Fruit fly (Drosophila melanogaster) whole organism, embryonic: ENCODE results near the gene pps.

Experiments
- Ada2b ChIP-seq: fragments of 200-800 bp; sonication (Bioruptor generic); IDR thresholded peaks from 2 replicates; pipeline ENCODE4 v1.3.6; 2022; ENCODE audit warnings: missing biosample characterization, missing genetic modification characterization
- Awh ChIP-seq: fragments of 200-800 bp; sonication (Bioruptor generic); IDR thresholded peaks from 2 replicates; pipeline ENCODE4, ENCODE4 v1.3.6; 2022; ENCODE audit warnings: missing biosample characterization, missing genetic modification characterization
- BtbVII ChIP-seq: fragments of 200-800 bp; sonication (Bioruptor generic); optimal IDR thresholded peaks from 3 replicates; lab custom pipeline; 2017; ENCODE audit warnings: missing biosample characterization, mild to moderate bottlenecking, missing genetic modification characterization
- CG11695 ChIP-seq: fragments of 200-800 bp; sonication (Bioruptor generic); IDR thresholded peaks from 3 replicates; pipeline ENCODE4 v1.3.6; 2022; ENCODE audit warnings: missing biosample characterization, missing genetic modification characterization
- CG12236 ChIP-seq: fragments of 200-800 bp; sonication (Bioruptor generic); optimal IDR thresholded peaks from 2 replicates; lab custom pipeline; 2016; ENCODE audit warnings: missing biosample characterization, missing genetic modification characterization
- CG12744 ChIP-seq: fragments of 200-800 bp; sonication (Bioruptor generic); optimal IDR thresholded peaks from 2 replicates; lab custom pipeline; 2016; ENCODE audit warnings: missing biosample characterization, missing genetic modification characterization
- CG13287 ChIP-seq: fragments of 200-800 bp; sonication (Bioruptor generic); IDR thresholded peaks from 2 replicates; pipeline ENCODE4 v1.3.6; 2022; ENCODE audit warnings: missing biosample characterization, missing genetic modification characterization; ENCODE audit not compliant: partially characterized antibody
- CG13775 ChIP-seq: fragments of 200-800 bp; sonication (Bioruptor generic); optimal IDR thresholded peaks from 3 replicates; lab custom pipeline; 2017; ENCODE audit warnings: missing biosample characterization, mild to moderate bottlenecking, missing genetic modification characterization
- CG15269 ChIP-seq: fragments of 200-800 bp; sonication (Bioruptor generic); optimal IDR thresholded peaks from 2 replicates; lab custom pipeline; 2018; ENCODE audit warnings: missing biosample characterization, mild to moderate bottlenecking, missing genetic modification characterization, moderate library complexity
- CG15514 ChIP-seq: fragments of 200-800 bp; sonication (Bioruptor generic); optimal IDR thresholded peaks from 3 replicates; lab custom pipeline; 2017; ENCODE audit warnings: missing biosample characterization, missing genetic modification characterization, mild to moderate bottlenecking, moderate library complexity, missing genetic modification reagents
- CG16813 ChIP-seq: fragments of 200-800 bp; sonication (Bioruptor generic); IDR thresholded peaks from 3 replicates; pipeline ENCODE4 v1.3.6; 2022; ENCODE audit warnings: missing biosample characterization, missing genetic modification characterization; ENCODE audit not compliant: partially characterized antibody
- CG17359 ChIP-seq: fragments of 200-800 bp; sonication (Bioruptor generic); optimal IDR thresholded peaks from 3 replicates; lab custom pipeline; 2018; ENCODE audit warnings: missing biosample characterization, mild to moderate bottlenecking, missing genetic modification characterization, moderate library complexity
- CG30020 ChIP-seq: fragments of 200-800 bp; optimal IDR thresholded peaks from 2 replicates; lab custom pipeline; 2019; ENCODE audit warnings: missing biosample characterization, mild to moderate bottlenecking, missing genetic modification characterization, moderate library complexity
- CG30403 ChIP-seq: fragments of 200-800 bp; sonication (Bioruptor generic); optimal IDR thresholded peaks from 3 replicates; lab custom pipeline; 2016; ENCODE audit warnings: missing biosample characterization, missing genetic modification characterization
- CG31388 ChIP-seq: fragments of 200-800 bp; sonication (Bioruptor generic); optimal IDR thresholded peaks from 2 replicates; lab custom pipeline; 2016; ENCODE audit warnings: missing biosample characterization, missing genetic modification characterization
- CG32532 ChIP-seq: fragments of 200-800 bp; sonication (Bioruptor generic); IDR thresholded peaks from 2 replicates; pipeline ENCODE4 v1.3.6; 2022; ENCODE audit warnings: missing biosample characterization, missing genetic modification characterization
- CG4360 ChIP-seq: fragments of 200-800 bp; sonication (Bioruptor generic); IDR thresholded peaks from 2 replicates; pipeline ENCODE4 v1.3.6; 2022; ENCODE audit warnings: missing biosample characterization, missing genetic modification characterization
- CG5180 ChIP-seq: fragments of 200-800 bp; sonication (Bioruptor generic); optimal IDR thresholded peaks from 3 replicates; lab custom pipeline; 2017; ENCODE audit warnings: missing biosample characterization, missing genetic modification characterization, mild to moderate bottlenecking, moderate library complexity, missing genetic modification reagents
- CG6813 ChIP-seq: fragments of 200-800 bp; sonication (Bioruptor generic); optimal IDR thresholded peaks from 2 replicates; lab custom pipeline; 2017; ENCODE audit warnings: missing biosample characterization, missing genetic modification characterization, mild to moderate bottlenecking, moderate library complexity, missing genetic modification reagents
- CG7271 ChIP-seq: fragments of 200-800 bp; sonication (Bioruptor generic); optimal IDR thresholded peaks from 2 replicates; lab custom pipeline; 2018; ENCODE audit warnings: missing biosample characterization, mild to moderate bottlenecking, missing genetic modification characterization, moderate library complexity
- CG7745 ChIP-seq: fragments of 200-800 bp; sonication (Bioruptor generic); optimal IDR thresholded peaks from 2 replicates; lab custom pipeline; 2018; ENCODE audit warnings: missing biosample characterization, mild to moderate bottlenecking, missing genetic modification characterization, moderate library complexity
- CG9609 ChIP-seq: fragments of 200-800 bp; sonication (Bioruptor generic); optimal IDR thresholded peaks from 3 replicates; lab custom pipeline; 2016; ENCODE audit warnings: missing biosample characterization, missing genetic modification characterization
- Dip3 ChIP-seq: fragments of 200-800 bp; sonication (Bioruptor generic); optimal IDR thresholded peaks from 3 replicates; lab custom pipeline; 2016; ENCODE audit warnings: missing biosample characterization, missing genetic modification characterization
- Doc3 ChIP-seq: fragments of 200-800 bp; sonication (Bioruptor generic); IDR thresholded peaks from 3 replicates; pipeline ENCODE4 v1.3.6; 2022; ENCODE audit warnings: missing biosample characterization, missing genetic modification characterization; ENCODE audit not compliant: partially characterized antibody
- Drgx ChIP-seq: fragments of 200-800 bp; sonication (Bioruptor generic); IDR thresholded peaks from 2 replicates; pipeline ENCODE4 v1.3.6; 2022; ENCODE audit warnings: missing biosample characterization, missing genetic modification characterization
- Eip74EF ChIP-seq, 2 experiments: fragments of 200-800 bp in 1 of 2; fragments of >200 bp in 1 of 2; sonication (Bioruptor generic) in 1 of 2; optimal IDR thresholded peaks; 2 replicates each; lab custom pipeline; 2017 to 2019; ENCODE audit warnings: missing biosample characterization in 2 of 2, missing genetic modification characterization in 2 of 2, mild to moderate bottlenecking in 1 of 2, moderate library complexity in 1 of 2
- HLH4C ChIP-seq: fragments of 200-800 bp; sonication (Bioruptor generic); IDR thresholded peaks from 3 replicates; pipeline ENCODE4 v1.3.6; 2022; ENCODE audit warnings: missing biosample characterization, missing genetic modification characterization; ENCODE audit not compliant: partially characterized antibody
- HLH54F ChIP-seq: fragments of 200-800 bp; sonication (Bioruptor generic); optimal IDR thresholded peaks from 3 replicates; lab custom pipeline; 2016; ENCODE audit warnings: missing biosample characterization, missing genetic modification characterization
- Hsf ChIP-seq: fragments of 200-800 bp; sonication (Bioruptor generic); optimal IDR thresholded peaks from 3 replicates; lab custom pipeline; 2016; ENCODE audit warnings: missing biosample characterization, missing genetic modification characterization
- Lim3 ChIP-seq: fragments of 200-800 bp; sonication (Bioruptor generic); IDR thresholded peaks from 2 replicates; pipeline ENCODE4 v1.3.6; 2022; ENCODE audit warnings: missing biosample characterization, missing genetic modification characterization
- Oli ChIP-seq: fragments of 200-800 bp; sonication (Bioruptor generic); optimal IDR thresholded peaks from 2 replicates; lab custom pipeline; 2018; ENCODE audit warnings: missing biosample characterization, mild to moderate bottlenecking, missing genetic modification characterization, moderate library complexity
- Sin3A ChIP-seq: fragments of >200 bp; optimal IDR thresholded peaks from 2 replicates; lab custom pipeline; 2018
- Sox100B ChIP-seq: fragments of 200-800 bp; sonication (Bioruptor generic); optimal IDR thresholded peaks from 3 replicates; lab custom pipeline; 2018; ENCODE audit warnings: missing biosample characterization, mild to moderate bottlenecking, missing genetic modification characterization
- Spps ChIP-seq: fragments of 200-800 bp; sonication (Bioruptor generic); optimal IDR thresholded peaks from 2 replicates; lab custom pipeline; 2018; ENCODE audit warnings: missing biosample characterization, mild to moderate bottlenecking, missing genetic modification characterization
- Usf ChIP-seq: fragments of 200-800 bp; sonication (Bioruptor generic); optimal IDR thresholded peaks from 2 replicates; lab custom pipeline; 2017; ENCODE audit warnings: missing genotype, missing biosample characterization, missing genetic modification characterization
- chm ChIP-seq: fragments of 200-800 bp; sonication (Bioruptor generic); IDR thresholded peaks from 2 replicates; pipeline ENCODE4 v1.3.6; 2022; ENCODE audit warnings: missing biosample characterization, missing genetic modification characterization
- ci ChIP-seq: fragments of 200-800 bp; sonication (Bioruptor generic); IDR thresholded peaks from 3 replicates; pipeline ENCODE4 v1.3.6; 2022; ENCODE audit warnings: missing biosample characterization, missing genetic modification characterization
- en ChIP-seq: fragments of 200-800 bp; sonication (Bioruptor generic); optimal IDR thresholded peaks from 2 replicates; lab custom pipeline; 2016; ENCODE audit warnings: missing biosample characterization, missing genetic modification characterization
- eve ChIP-seq, 2 experiments: fragments of >200 bp; optimal IDR thresholded peaks; 2 replicates each; lab custom pipeline; 2017; ENCODE audit warnings: missing biosample characterization in 2 of 2, missing genetic modification characterization in 2 of 2
- gro ChIP-seq: fragments of 200-800 bp; sonication (Bioruptor generic); optimal IDR thresholded peaks from 2 replicates; lab custom pipeline; 2016; ENCODE audit warnings: missing biosample characterization, missing genetic modification characterization
- h ChIP-seq: fragments of >200 bp; optimal IDR thresholded peaks from 2 replicates; lab custom pipeline; 2017
- ind ChIP-seq: fragments of 200-800 bp; sonication (Bioruptor generic); optimal IDR thresholded peaks from 3 replicates; lab custom pipeline; 2016; ENCODE audit warnings: missing biosample characterization, missing genetic modification characterization
- odd ChIP-seq: fragments of 200-800 bp; sonication (Bioruptor generic); optimal IDR thresholded peaks from 2 replicates; lab custom pipeline; 2017; ENCODE audit warnings: missing biosample characterization, mild to moderate bottlenecking, missing genetic modification characterization
- prd ChIP-seq, 3 experiments: fragments of >200 bp in 2 of 3; fragments of 200-800 bp in 1 of 3; sonication (Bioruptor generic) in 1 of 3; optimal IDR thresholded peaks in 2 of 3; IDR thresholded peaks in 1 of 3; 2 replicates in 2 of 3; 3 replicates in 1 of 3; pipeline versions ENCODE4 v1.3.6 to Lab custom; 2017 to 2022; ENCODE audit warnings: missing biosample characterization in 1 of 3, missing genetic modification characterization in 1 of 3
- psq ChIP-seq: fragments of 200-800 bp; sonication (Bioruptor generic); optimal IDR thresholded peaks from 2 replicates; lab custom pipeline; 2017; ENCODE audit warnings: missing biosample characterization, missing genetic modification characterization
- scrt ChIP-seq: fragments of 200-800 bp; sonication (Bioruptor generic); optimal IDR thresholded peaks from 2 replicates; lab custom pipeline; 2018; ENCODE audit warnings: missing biosample characterization, mild to moderate bottlenecking, missing genetic modification characterization, moderate library complexity
- sd ChIP-seq: fragments of 200-800 bp; sonication (Bioruptor generic); optimal IDR thresholded peaks from 3 replicates; lab custom pipeline; 2018; ENCODE audit warnings: missing biosample characterization, mild to moderate bottlenecking, missing genetic modification characterization, moderate library complexity
- toy ChIP-seq: fragments of 200-800 bp; sonication (Bioruptor generic); IDR thresholded peaks from 2 replicates; pipeline ENCODE4 v1.3.6; 2022; ENCODE audit warnings: missing biosample characterization, missing genetic modification characterization
- trem ChIP-seq: fragments of 200-800 bp; optimal IDR thresholded peaks from 3 replicates; lab custom pipeline; 2019; ENCODE audit warnings: missing biosample characterization, mild to moderate bottlenecking, missing genetic modification characterization, moderate library complexity
- z ChIP-seq: fragments of 200-800 bp; sonication (Bioruptor generic); IDR thresholded peaks from 3 replicates; pipeline ENCODE4 v1.3.6; 2022; ENCODE audit warnings: missing biosample characterization, missing genetic modification characterization
- zen2 ChIP-seq: fragments of 200-800 bp; sonication (Bioruptor generic); IDR thresholded peaks from 3 replicates; pipeline ENCODE4 v1.3.6; 2022; ENCODE audit warnings: missing biosample characterization, missing genetic modification characterization; ENCODE audit not compliant: partially characterized antibody

Gene pps

DNA sequence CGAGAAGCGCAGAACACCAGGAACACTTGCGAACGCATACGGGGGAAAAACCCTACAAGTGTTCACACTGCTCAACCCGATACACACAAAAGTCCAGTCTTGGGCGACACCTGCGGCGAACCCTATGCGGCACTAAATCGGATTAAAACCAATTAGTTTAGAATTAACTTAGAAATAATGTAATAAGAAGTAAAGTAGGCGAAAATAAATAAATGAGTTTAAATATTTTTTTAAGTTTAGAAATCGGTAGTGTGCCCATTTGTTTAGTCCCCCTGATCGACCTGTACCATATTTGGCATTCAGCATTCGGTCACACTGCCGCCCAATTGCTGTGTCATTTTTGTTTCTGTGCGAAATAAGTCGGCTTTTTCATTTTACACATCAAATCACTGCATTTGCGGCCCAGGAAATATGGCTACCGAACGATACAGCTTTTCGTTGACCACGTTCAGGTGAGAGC lies 17.4 kb downstream of the pps start, which contains the start of gene Prosalpha2 (continued):
- TF ChIP-seq Oli (tag; lab: Kevin White, UChicago), result no peak
- TF ChIP-seq ci (GFP tag; lab: Robert Waterston, UW), result no peak
- TF ChIP-seq Usf, result no peak
- peak; percentile 62 for TF ChIP-seq CG15514 (GFP tag; lab: Kevin White, UChicago)
- no peak for TF ChIP-seq chm (GFP tag; lab: Robert Waterston, UW)
- no peak for TF ChIP-seq CG9609 (GFP tag; lab: Kevin White, UChicago)
- TF ChIP-seq Dip3 (GFP tag; lab: Kevin White, UChicago), result no peak
- TF ChIP-seq HLH54F (GFP tag; lab: Kevin White, UChicago), result no peak
- TF ChIP-seq sd (tag; lab: Kevin White, UChicago), result no peak
- no peak for TF ChIP-seq eve (GFP tag; optimal IDR thresholded peaks at IDR 0.05; lab: Kevin White, UChicago)
- no peak for TF ChIP-seq scrt
- no peak for TF ChIP-seq CG12744 (GFP tag; lab: Kevin White, UChicago)
- no peak for TF ChIP-seq CG5180 (GFP tag; lab: Kevin White, UChicago)
- no peak for TF ChIP-seq zen2 (GFP tag; lab: Robert Waterston, UW)
- TF ChIP-seq CG7271 (tag; lab: Kevin White, UChicago), result no peak
- TF ChIP-seq CG17359 (tag; lab: Kevin White, UChicago), result no peak
- no peak for TF ChIP-seq Doc3 (GFP tag; lab: Robert Waterston, UW)
- no peak for TF ChIP-seq Sox100B
- no peak for TF ChIP-seq BtbVII (GFP tag; lab: Kevin White, UChicago)
- no peak for TF ChIP-seq CG7745 (tag; lab: Kevin White, UChicago)
- no peak for TF ChIP-seq CG11695 (GFP tag; lab: Robert Waterston, UW)
- TF ChIP-seq CG16813, result no peak; the same call in 2 of the 3 replicates
- no peak; the same call in 1 of the 2 replicates for TF ChIP-seq CG13287 (GFP tag; lab: Robert Waterston, UW)
- TF ChIP-seq en (GFP tag; lab: Kevin White, UChicago), result no peak
- no peak for TF ChIP-seq CG31388
- TF ChIP-seq Awh, result no peak
- TF ChIP-seq Drgx (GFP tag; lab: Robert Waterston, UW), result no peak; the same call in 1 of the 2 replicates
- TF ChIP-seq Ada2b (GFP tag; lab: Robert Waterston, UW), result no peak
- TF ChIP-seq ind, result no peak
- no peak for TF ChIP-seq Spps (tag; lab: Kevin White, UChicago)
- no peak for TF ChIP-seq HLH4C (GFP tag; lab: Robert Waterston, UW)
- TF ChIP-seq CG30020, result peak; percentile 53
- TF ChIP-seq Hsf, result peak; percentile 12
- no peak for TF ChIP-seq CG30403 (GFP tag; lab: Kevin White, UChicago)
- no peak for TF ChIP-seq z (GFP tag; lab: Robert Waterston, UW)
- no peak for TF ChIP-seq CG12236 (GFP tag; lab: Kevin White, UChicago)
- TF ChIP-seq CG4360 (GFP tag; lab: Robert Waterston, UW), result no peak
- TF ChIP-seq CG32532, result peak; percentile 30; the same call in 1 of the 2 replicates
- TF ChIP-seq psq (GFP tag; lab: Kevin White, UChicago), result no peak
- no peak for TF ChIP-seq Lim3 (GFP tag; lab: Robert Waterston, UW)
- peak; percentile 5 for TF ChIP-seq CG13775
- TF ChIP-seq odd (GFP tag; lab: Kevin White, UChicago), result no peak
- no peak for TF ChIP-seq CG15269
- TF ChIP-seq trem (tag; lab: Kevin White, UChicago), result peak; percentile 80
- no peak for TF ChIP-seq Eip74EF (GFP tag; optimal IDR thresholded peaks at IDR 0.05; lab: Kevin White, UChicago)
- no peak for TF ChIP-seq CG6813
- TF ChIP-seq gro (GFP tag; lab: Kevin White, UChicago), result no peak
- no peak for TF ChIP-seq prd (optimal IDR thresholded peaks at IDR 0.05; lab: Kevin White, UChicago)
- no peak for TF ChIP-seq prd (GFP tag; IDR thresholded peaks at IDR 0.05; lab: Robert Waterston, UW)
- no peak for TF ChIP-seq toy (GFP tag; lab: Robert Waterston, UW)
- peak; percentile 66 for TF ChIP-seq Sin3A (lab: Kevin White, UChicago)
- TF ChIP-seq h, result no peak
